Fruit fly (Drosophila melanogaster): ENCODE data around the gene CG14778.

dm6 chrX:1517618-1518017 lies 50.3 kb downstream of the CG14778 start:
- TF ChIP-seq CG8478 (optimal IDR thresholded peaks at IDR 0.05) (no peak), Dll (optimal IDR thresholded peaks at IDR 0.05) (no peak)
